Worm (Caenorhabditis elegans): ENCODE measurements around the gene gpdh-2.

The gpdh-2 gene

ce11 chrIII:9871032-9871431 lies 12.0 kb upstream of the gpdh-2 start, which contains the start of gene ZK757.1:
TSS of gene ZK757.1 (minus strand) at chrIII:9871132.
- TF ChIP-seq pha-4 (tag; optimal IDR thresholded peaks at IDR 0.05) (no peak), tbx-2 (tag; optimal IDR thresholded peaks at IDR 0.05) (no peak), eor-1 (tag; optimal IDR thresholded peaks at IDR 0.05) (no peak), jun-1 (tag; optimal IDR thresholded peaks at IDR 0.05) (no peak), pqm-1 (tag; optimal IDR thresholded peaks at IDR 0.05) (no peak), nhr-28 (tag; optimal IDR thresholded peaks at IDR 0.05) (no peak), egl-27 (tag; optimal IDR thresholded peaks at IDR 0.05) (no peak), hmg-11 (tag; optimal IDR thresholded peaks at IDR 0.05) (no peak), nfya-1 (tag; optimal IDR thresholded peaks at IDR 0.05; ENCODE audit: insufficient read depth) (no peak), nhr-12 (tag; optimal IDR thresholded peaks at IDR 0.05) (no peak), daf-12 (tag; optimal IDR thresholded peaks at IDR 0.05) (no peak), skn-1 (tag; optimal IDR thresholded peaks at IDR 0.05) (no peak), unc-62 (GFP tag; optimal IDR thresholded peaks at IDR 0.05) (no peak)

ce11 chrIII:9867780-9868503 lies 9.0 kb upstream of the gpdh-2 start, which contains the start of gene dhhc-4:
TSS of gene dhhc-4 (minus strand) at chrIII:9867792.
- peak; percentile 52 for TF ChIP-seq lin-15B (tag; optimal IDR thresholded peaks at IDR 0.05)
- TF ChIP-seq lsy-12 (tag; optimal IDR thresholded peaks at IDR 0.05): peak; percentile 52
- TF ChIP-seq tbx-2 (tag; optimal IDR thresholded peaks at IDR 0.05): peak; percentile 28
- TF ChIP-seq fos-1 (tag; optimal IDR thresholded peaks at IDR 0.05): peak; percentile 30
- TF ChIP-seq elt-1 (tag; optimal IDR thresholded peaks at IDR 0.05): peak; percentile 26
- peak; percentile 42 for TF ChIP-seq lin-39 (tag; optimal IDR thresholded peaks at IDR 0.05)
- peak; percentile 6 for TF ChIP-seq ama-1 (optimal IDR thresholded peaks at IDR 0.05)
- TF ChIP-seq nfya-1 (tag; optimal IDR thresholded peaks at IDR 0.05; ENCODE audit: insufficient read depth): peak; percentile 68
- TF ChIP-seq jun-1 (tag; optimal IDR thresholded peaks at IDR 0.05): peak; percentile 14
- peak; percentile 11 for TF ChIP-seq pha-4 (tag; optimal IDR thresholded peaks at IDR 0.05)
- no peak for TF ChIP-seq zag-1 (tag; optimal IDR thresholded peaks at IDR 0.05)
- TF ChIP-seq ZK546.5 (tag; optimal IDR thresholded peaks at IDR 0.05): peak; percentile 33
- no peak for TF ChIP-seq mdl-1 (tag; optimal IDR thresholded peaks at IDR 0.05)
- TF ChIP-seq nhr-237 (tag; optimal IDR thresholded peaks at IDR 0.05): no peak
- TF ChIP-seq nhr-43 (tag; optimal IDR thresholded peaks at IDR 0.05; ENCODE audit: poor library complexity, severe bottlenecking): peak; percentile 86
- peak; percentile 20 for TF ChIP-seq pqm-1 (tag; optimal IDR thresholded peaks at IDR 0.05)
- TF ChIP-seq elt-2 (tag; optimal IDR thresholded peaks at IDR 0.05): peak; percentile 39
- TF ChIP-seq R02D3.7 (tag; optimal IDR thresholded peaks at IDR 0.05): peak; percentile 26
- TF ChIP-seq fkh-2 (tag; optimal IDR thresholded peaks at IDR 0.05): no peak
- TF ChIP-seq fkh-10 (GFP tag; optimal IDR thresholded peaks at IDR 0.05): no peak
- TF ChIP-seq aly-2 (tag; optimal IDR thresholded peaks at IDR 0.05): no peak
- peak; percentile 47 for TF ChIP-seq ceh-82 (tag; optimal IDR thresholded peaks at IDR 0.05)
- TF ChIP-seq egl-5 (tag; optimal IDR thresholded peaks at IDR 0.05): peak; percentile 50

- TF ChIP-seq nhr-67 (tag; optimal IDR thresholded peaks at IDR 0.05): no peak
- TF ChIP-seq nhr-23 (tag; optimal IDR thresholded peaks at IDR 0.05): peak; percentile 41
Measured at ce11 chrIII:9867352-9867751, 8.4 kb upstream of the gpdh-2 start.

- TF ChIP-seq skn-1 (tag; optimal IDR thresholded peaks at IDR 0.05) (no peak), eor-1 (tag; optimal IDR thresholded peaks at IDR 0.05) (no peak), daf-12 (tag; optimal IDR thresholded peaks at IDR 0.05) (no peak), pqm-1 (tag; optimal IDR thresholded peaks at IDR 0.05) (no peak), elt-2 (tag; optimal IDR thresholded peaks at IDR 0.05) (no peak), fos-1 (tag; optimal IDR thresholded peaks at IDR 0.05) (no peak)
Measured at ce11 chrIII:9862469-9862868, 3.5 kb upstream of the gpdh-2 start.

Measured in whole organism, L3 larva.